Worm (Caenorhabditis elegans) whole organism, L4/young adult: ENCODE measurements around the gene M03B6.4.

Source experiments
- W03F9.2 ChIP-seq: fragments of 150-350 bp; optimal IDR thresholded peaks from 2 replicates; lab custom pipeline; 2014; ENCODE audit warnings: missing biosample characterization, missing genetic modification characterization
- dao-5 ChIP-seq: sonication (generic microtip); optimal IDR thresholded peaks from 2 replicates; lab custom pipeline; 2016; ENCODE audit warnings: missing genotype, missing genetic modification characterization, moderate library complexity, missing compliant biosample characterization
- him-1 ChIP-seq: sonication (generic microtip); optimal IDR thresholded peaks from 2 replicates; lab custom pipeline; 2016; ENCODE audit warnings: missing genotype, missing genetic modification reagents, missing genetic modification characterization, missing compliant biosample characterization

ce11 chrX:13841277-13841676, 17.4 kb upstream of the M03B6.4 start, which contains the start of gene M03B6.1:
- TF ChIP-seq him-1 (tag; lab: Kevin White, UChicago) (no peak), W03F9.2 (tag; lab: Kevin White, UChicago) (no peak), dao-5 (tag; lab: Kevin White, UChicago) (no peak)
